Worm (Caenorhabditis elegans): ENCODE data around the gene T04F8.3.

Gene T04F8.3

ce11 chrX:11645517-11645916 is 12.9 kb upstream of the T04F8.3 start (continued):
- TF ChIP-seq akir-1 (GFP tag; optimal IDR thresholded peaks at IDR 0.05) (no peak), nfya-1 (tag; optimal IDR thresholded peaks at IDR 0.05; ENCODE audit: borderline replicate concordance, insufficient read depth) (no peak), D2030.7 (GFP tag; IDR thresholded peaks at IDR 0.05) (peak; percentile 60; the same call in 1 of the 2 replicates), somi-1 (GFP tag; optimal IDR thresholded peaks at IDR 0.05) (peak; percentile 19), madf-6 (GFP tag; IDR thresholded peaks at IDR 0.05) (peak; percentile 10; the same call in 1 of the 2 replicates), B0336.3 (GFP tag; IDR thresholded peaks at IDR 0.05) (no peak), nhr-179 (tag; optimal IDR thresholded peaks at IDR 0.05) (peak; percentile 48), B0261.1 (tag; optimal IDR thresholded peaks at IDR 0.05) (peak; percentile 72), ztf-18 (tag; optimal IDR thresholded peaks at IDR 0.05) (peak; percentile 56), ztf-25 (GFP tag; IDR thresholded peaks at IDR 0.05) (0 out of 2 replicates have a peak, but pooled peaks have one; percentile 58), egl-18 (GFP tag; IDR thresholded peaks at IDR 0.05) (no peak), lin-35 (GFP tag; optimal IDR thresholded peaks at IDR 0.05) (peak in 1 of 3 experiments; percentile 53), die-1 (tag; optimal IDR thresholded peaks at IDR 0.05) (peak; percentile 74), snpc-3.4 (tag; optimal IDR thresholded peaks at IDR 0.05) (peak; percentile 8), aptf-3 (GFP tag; IDR thresholded peaks at IDR 0.05) (no peak), madf-8 (GFP tag; conservative IDR thresholded peaks at IDR 0.05) (no peak), attf-6 (GFP tag; IDR thresholded peaks at IDR 0.05) (no peak), ceh-27 (GFP tag; optimal IDR thresholded peaks at IDR 0.05) (peak; percentile 1), ztf-22 (GFP tag; optimal IDR thresholded peaks at IDR 0.05) (no peak), pbrm-1 (GFP tag; IDR thresholded peaks at IDR 0.05) (peak; percentile 70), unc-130 (GFP tag; optimal IDR thresholded peaks at IDR 0.05) (peak; percentile 11), ekl-4 (GFP tag; IDR thresholded peaks at IDR 0.05) (no peak), B0035.1 (tag; optimal IDR thresholded peaks at IDR 0.05) (peak; percentile 23), mes-4 (tag; optimal IDR thresholded peaks at IDR 0.05) (peak; percentile 38), let-607 (tag; optimal IDR thresholded peaks at IDR 0.05) (peak in 1 of 2 experiments; percentile 17), tbp1 (GFP tag; optimal IDR thresholded peaks at IDR 0.05) (peak; percentile 91), lir-1 (GFP tag; conservative IDR thresholded peaks at IDR 0.05) (peak; percentile 73), Y95B8A.8 (GFP tag; IDR thresholded peaks at IDR 0.05) (0 out of 2 replicates have a peak, but pooled peaks have one; percentile 28), F57A8.1 (GFP tag; optimal IDR thresholded peaks at IDR 0.05) (no peak), C06A6.2 (GFP tag; conservative IDR thresholded peaks at IDR 0.05) (no peak), nfya-2 (GFP tag; IDR thresholded peaks at IDR 0.05) (no peak), ama-1 (optimal IDR thresholded peaks at IDR 0.05) (no peak), ama-1 (GFP tag; optimal IDR thresholded peaks at IDR 0.05) (peak; percentile 14 to 57), athp-1 (tag; optimal IDR thresholded peaks at IDR 0.05) (peak; percentile 4), hmg-20 (GFP tag; IDR thresholded peaks at IDR 0.05) (0 out of 2 replicates have a peak, but pooled peaks have one; percentile 5), ZK185.1 (tag; optimal IDR thresholded peaks at IDR 0.05; ENCODE audit: poor library complexity, severe bottlenecking) (peak; percentile 75), Y67H2A.10 (GFP tag; conservative IDR thresholded peaks at IDR 0.05) (0 out of 2 replicates have a peak, but pooled peaks have one; percentile 41), snpc-4 (GFP tag; optimal IDR thresholded peaks at IDR 0.05) (peak; percentile 57), snpc-4 (tag; optimal IDR thresholded peaks at IDR 0.05) (peak in 2 of 4 experiments; percentile 27 to 59), lsy-27 (tag; optimal IDR thresholded peaks at IDR 0.05; ENCODE audit: borderline replicate concordance, insufficient read depth) (no peak), ccch-3 (GFP tag; optimal IDR thresholded peaks at IDR 0.05) (no peak), rpc-1 (optimal IDR thresholded peaks at IDR 0.05) (peak; percentile 85), rpc-1 (tag; optimal IDR thresholded peaks at IDR 0.05) (peak; percentile 92), nhr-120 (GFP tag; IDR thresholded peaks at IDR 0.05) (no peak), nhr-90 (tag; optimal IDR thresholded peaks at IDR 0.05) (peak; percentile 66), nfyb-1 (GFP tag; IDR thresholded peaks at IDR 0.05) (peak; percentile 54; the same call in 1 of the 2 replicates)
